Worm (Caenorhabditis elegans) whole organism, L1 larva: ENCODE measurements around the gene tba-8.
"Not testable (repeated sequence)": the region's sequence is repeated elsewhere in the genome, so short reads cannot be mapped to it uniquely, and the experiment has no call there.

Source experiments
- C04F5.9 ChIP-seq: sonication (generic microtip); optimal IDR thresholded peaks from 2 replicates; lab custom pipeline; 2016; ENCODE audit warnings: missing genetic modification characterization, missing compliant biosample characterization
- C34B4.2 ChIP-seq: sonication (generic microtip); optimal IDR thresholded peaks from 2 replicates; lab custom pipeline; 2017; ENCODE audit warnings: mild to moderate bottlenecking, missing genetic modification characterization, missing compliant biosample characterization
- F16B12.6 ChIP-seq: fragments of 150-350 bp; optimal IDR thresholded peaks from 2 replicates; lab custom pipeline; 2014; ENCODE audit warnings: missing biosample characterization, missing genetic modification characterization
- Y116A8C.19 ChIP-seq: sonication (generic microtip); optimal IDR thresholded peaks from 2 replicates; lab custom pipeline; 2016; ENCODE audit warnings: missing compliant biosample characterization, missing genetic modification characterization, borderline replicate concordance
- ceh-63 ChIP-seq: fragments of 200-800 bp; sonication (Bioruptor generic); optimal IDR thresholded peaks from 2 replicates; lab custom pipeline; 2018; ENCODE audit warnings: mild to moderate bottlenecking, missing genetic modification characterization, missing compliant biosample characterization
- ceh-88 ChIP-seq: fragments of 200-800 bp; sonication (Bioruptor generic); IDR thresholded peaks from 2 replicates; pipeline ENCODE4 v1.3.6; 2022; ENCODE audit warnings: missing genetic modification characterization, missing compliant biosample characterization
- ceh-90 ChIP-seq: sonication (generic microtip); optimal IDR thresholded peaks from 2 replicates; lab custom pipeline; 2016; ENCODE audit warnings: missing genetic modification characterization, missing compliant biosample characterization
- dpl-1 ChIP-seq, 3 experiments: fragments of 150-350 bp in 2 of 3; sonication (generic microtip) in 1 of 3; optimal IDR thresholded peaks; 2 replicates each; lab custom pipeline; 2014 to 2017; ENCODE audit warnings: missing biosample characterization in 3 of 3, missing genetic modification characterization in 3 of 3, missing genetic modification reagents in 3 of 3
- efl-3 ChIP-seq: fragments of 200-800 bp; sonication (Bioruptor generic); optimal IDR thresholded peaks from 2 replicates; lab custom pipeline; 2018; ENCODE audit warnings: mild to moderate bottlenecking, missing genetic modification characterization, missing compliant biosample characterization
- egl-13 ChIP-seq: sonication (generic microtip); optimal IDR thresholded peaks from 2 replicates; lab custom pipeline; 2016; ENCODE audit warnings: missing genotype, missing genetic modification reagents, missing genetic modification characterization, missing compliant biosample characterization
- egl-27 ChIP-seq, 2 experiments: fragments of 150-350 bp in 1 of 2; sonication (generic microtip); optimal IDR thresholded peaks; 3 replicates each; lab custom pipeline; 2017 to 2018; ENCODE audit warnings: missing biosample characterization in 2 of 2, missing genetic modification characterization in 2 of 2, missing genetic modification reagents in 2 of 2
- fkh-8 ChIP-seq: sonication (generic microtip); optimal IDR thresholded peaks from 2 replicates; lab custom pipeline; 2016; ENCODE audit warnings: mild to moderate bottlenecking, missing genetic modification characterization, missing compliant biosample characterization
- lin-13 ChIP-seq: fragments of 150-350 bp; optimal IDR thresholded peaks from 2 replicates; lab custom pipeline; 2014; ENCODE audit warnings: missing biosample characterization, missing genetic modification reagents, missing genetic modification characterization
- lin-15B ChIP-seq: fragments of 150-350 bp; sonication (generic microtip); optimal IDR thresholded peaks from 3 replicates; lab custom pipeline; 2014; ENCODE audit warnings: missing biosample characterization, missing genetic modification characterization
- lin-39 ChIP-seq: fragments of 150-350 bp; optimal IDR thresholded peaks from 2 replicates; lab custom pipeline; 2014; ENCODE audit warnings: missing biosample characterization, missing genetic modification reagents, missing genetic modification characterization
- lir-3 ChIP-seq: sonication (generic microtip); optimal IDR thresholded peaks from 2 replicates; lab custom pipeline; 2016; ENCODE audit warnings: mild to moderate bottlenecking, missing genetic modification characterization, moderate library complexity, missing compliant biosample characterization; ENCODE audit not compliant: poor library complexity
- mab-9 ChIP-seq: fragments of 200-800 bp; sonication (Bioruptor generic); IDR thresholded peaks from 2 replicates; pipeline ENCODE4 v1.3.6; 2022; ENCODE audit warnings: missing genetic modification reagents, missing genetic modification characterization, missing compliant biosample characterization
- mdl-1 ChIP-seq, 2 experiments: fragments of 150-350 bp; optimal IDR thresholded peaks; 2 replicates each; lab custom pipeline; 2014 to 2017; ENCODE audit warnings: missing biosample characterization in 2 of 2, missing genetic modification characterization in 2 of 2, inconsistent platforms in 1 of 2
- mep-1 ChIP-seq: fragments of 150-350 bp; optimal IDR thresholded peaks from 2 replicates; lab custom pipeline; 2014; ENCODE audit warnings: missing biosample characterization, missing genetic modification characterization
- nhr-19 ChIP-seq: fragments of 200-800 bp; sonication (Bioruptor generic); conservative IDR thresholded peaks from 2 replicates; pipeline ENCODE4 v1.3.6; 2022; ENCODE audit warnings: missing genetic modification characterization, missing compliant biosample characterization
- nhr-47 ChIP-seq: sonication (generic microtip); optimal IDR thresholded peaks from 2 replicates; lab custom pipeline; 2016; ENCODE audit warnings: mild to moderate bottlenecking, missing genetic modification characterization, moderate library complexity, missing compliant biosample characterization
- nhr-71 ChIP-seq: sonication (generic microtip); optimal IDR thresholded peaks from 2 replicates; lab custom pipeline; 2016; ENCODE audit warnings: mild to moderate bottlenecking, missing genetic modification characterization, moderate library complexity, missing compliant biosample characterization
- nhr-85 ChIP-seq: sonication (generic microtip); peaks from one replicate; lab custom pipeline; 2016; ENCODE audit warnings: missing genetic modification characterization, inconsistent platforms, missing compliant biosample characterization
- nhr-90 ChIP-seq: sonication (generic microtip); optimal IDR thresholded peaks from 2 replicates; lab custom pipeline; 2016; ENCODE audit warnings: mild to moderate bottlenecking, missing genetic modification characterization, missing compliant biosample characterization; ENCODE audit not compliant: poor library complexity
- pqm-1 ChIP-seq: sonication (generic microtip); optimal IDR thresholded peaks from 3 replicates; lab custom pipeline; 2017; ENCODE audit warnings: missing biosample characterization, missing genetic modification characterization
- rnt-1 ChIP-seq: sonication (generic microtip); optimal IDR thresholded peaks from 2 replicates; lab custom pipeline; 2016; ENCODE audit warnings: mild to moderate bottlenecking, missing genetic modification characterization, moderate library complexity, missing compliant biosample characterization
- snpc-4 ChIP-seq: fragments of 150-350 bp; optimal IDR thresholded peaks from 2 replicates; lab custom pipeline; 2014; ENCODE audit warnings: missing biosample characterization, missing genetic modification characterization
- snu-23 ChIP-seq: sonication (generic microtip); optimal IDR thresholded peaks from 2 replicates; lab custom pipeline; 2016; ENCODE audit warnings: missing genetic modification characterization, missing compliant biosample characterization
- sptf-1 ChIP-seq: fragments of 150-350 bp; optimal IDR thresholded peaks from 2 replicates; lab custom pipeline; 2014; ENCODE audit warnings: missing biosample characterization, missing genetic modification characterization
- swsn-7 ChIP-seq: sonication (generic microtip); optimal IDR thresholded peaks from 2 replicates; lab custom pipeline; 2016; ENCODE audit warnings: missing genetic modification characterization, missing compliant biosample characterization
- tbx-2 ChIP-seq: sonication (generic microtip); optimal IDR thresholded peaks from 2 replicates; lab custom pipeline; 2016; ENCODE audit warnings: missing genetic modification characterization, missing compliant biosample characterization
- tlp-1 ChIP-seq: fragments of 150-350 bp; optimal IDR thresholded peaks from 2 replicates; lab custom pipeline; 2014; ENCODE audit warnings: missing biosample characterization, missing genetic modification characterization
- unc-130 ChIP-seq: fragments of 150-350 bp; optimal IDR thresholded peaks from 2 replicates; lab custom pipeline; 2017; ENCODE audit warnings: missing biosample characterization, missing genetic modification characterization, inconsistent platforms
- unc-30 ChIP-seq: sonication (generic microtip); optimal IDR thresholded peaks from 2 replicates; lab custom pipeline; 2017; ENCODE audit warnings: missing biosample characterization, missing genetic modification characterization
- xbp-1 ChIP-seq: sonication (generic microtip); optimal IDR thresholded peaks from 2 replicates; lab custom pipeline; 2016; ENCODE audit warnings: missing genetic modification characterization, missing compliant biosample characterization
- zag-1 ChIP-seq: fragments of 150-350 bp; optimal IDR thresholded peaks from 2 replicates; lab custom pipeline; 2014; ENCODE audit warnings: missing biosample characterization, missing genetic modification characterization
- zip-4 ChIP-seq: fragments of 200-800 bp; sonication (Bioruptor generic); optimal IDR thresholded peaks from 2 replicates; lab custom pipeline; 2018; ENCODE audit warnings: mild to moderate bottlenecking, missing genetic modification characterization, moderate library complexity, missing compliant biosample characterization

Gene tba-8

ce11 chrX:9460834-9461233 lies 2.7 kb upstream of the tba-8 start, which contains the start of gene ZK899.5:
Gene ZK899.5, minus strand, starts transcription at chrX:9460934.
- TF ChIP-seq dpl-1 (GFP tag; optimal IDR thresholded peaks at IDR 0.05; lab: Kevin White, UChicago); snu-23 (GFP tag; lab: Kevin White, UChicago); lin-15B (tag; lab: Kevin White, UChicago): not testable (repeated sequence)

- TF ChIP-seq Y116A8C.19 (no peak), tlp-1 (tag; lab: Kevin White, UChicago) (no peak), xbp-1 (no peak), lir-3 (no peak), nhr-85 (peak; percentile 8), ceh-90 (tag; lab: Kevin White, UChicago) (no peak)
Observed at ce11 chrX:9456579-9456978, 1.6 kb downstream of the tba-8 start.

- TF ChIP-seq mdl-1 (tag; optimal IDR thresholded peaks at IDR 0.05; lab: Kevin White, UChicago) (no peak), nhr-71 (tag; lab: Kevin White, UChicago) (no peak), mab-9 (GFP tag; lab: Robert Waterston, UW) (no peak), fkh-8 (tag; lab: Kevin White, UChicago) (no peak), swsn-7 (tag; lab: Kevin White, UChicago) (no peak), sptf-1 (tag; lab: Kevin White, UChicago) (no peak), egl-27 (tag; optimal IDR thresholded peaks at IDR 0.05; lab: Kevin White, UChicago) (no peak), nhr-85 (no peak), zip-4 (no peak), ceh-88 (GFP tag; lab: Robert Waterston, UW) (no peak), C34B4.2 (tag; lab: Kevin White, UChicago) (no peak), lin-13 (no peak), C04F5.9 (no peak), efl-3 (no peak), unc-30 (no peak)
Observed at ce11 chrX:9452483-9453198, 5.5 kb downstream of the tba-8 start, which contains the start of gene ZK899.3. Gene ZK899.3, plus strand, starts transcription at chrX:9453148.

- no peak for TF ChIP-seq snpc-4
- no peak for TF ChIP-seq mep-1 (tag; lab: Kevin White, UChicago)
- no peak for TF ChIP-seq nhr-90 (tag; lab: Kevin White, UChicago)
- no peak for TF ChIP-seq unc-30
- no peak for TF ChIP-seq nhr-47 (tag; lab: Kevin White, UChicago)
- no peak for TF ChIP-seq ceh-63 (GFP tag; lab: Kevin White, UChicago)
- no peak for TF ChIP-seq egl-13
- TF ChIP-seq tbx-2 (tag; lab: Kevin White, UChicago) = no peak
- TF ChIP-seq lin-39 (tag; lab: Kevin White, UChicago) = no peak
- TF ChIP-seq pqm-1 = no peak
- no peak for TF ChIP-seq nhr-71 (tag; lab: Kevin White, UChicago)
- TF ChIP-seq zag-1 (tag; lab: Kevin White, UChicago) = no peak
- no peak for TF ChIP-seq F16B12.6 (tag; lab: Kevin White, UChicago)
- no peak for TF ChIP-seq nhr-19 (GFP tag; lab: Robert Waterston, UW)
- no peak for TF ChIP-seq unc-130 (tag; lab: Kevin White, UChicago)
- TF ChIP-seq rnt-1 (tag; lab: Kevin White, UChicago) = no peak
Observed at ce11 chrX:9451944-9452453, 6.1 kb downstream of the tba-8 start, which contains the start of gene ZK899.2. Gene ZK899.2, minus strand, starts transcription at chrX:9451994.
